Worm (Caenorhabditis elegans) whole organism, early embryonic: Measurements from ENCODE around the gene clec-62.

Experiments used
- B0310.2 ChIP-seq: sonication (generic microtip); optimal IDR thresholded peaks from 2 replicates; lab custom pipeline; 2016; ENCODE audit warnings: mild to moderate bottlenecking, missing genetic modification characterization, missing compliant biosample characterization
- ama-1 ChIP-seq: fragments of 150-350 bp; optimal IDR thresholded peaks from 2 replicates; lab custom pipeline; 2014
- ets-7 ChIP-seq: sonication (generic microtip); optimal IDR thresholded peaks from 2 replicates; lab custom pipeline; 2016; ENCODE audit warnings: missing genotype, missing genetic modification characterization, missing compliant biosample characterization
- flt-1 ChIP-seq: fragments of 200-800 bp; sonication (Bioruptor generic); IDR thresholded peaks from 2 replicates; pipeline ENCODE4 v1.3.6; 2022; ENCODE audit warnings: missing genetic modification characterization, missing compliant biosample characterization
- hmbx-1 ChIP-seq: sonication (generic microtip); optimal IDR thresholded peaks from 2 replicates; lab custom pipeline; 2016; ENCODE audit warnings: mild to moderate bottlenecking, missing genetic modification characterization, missing compliant biosample characterization
- hmg-4 ChIP-seq: fragments of 200-800 bp; sonication (Bioruptor generic); optimal IDR thresholded peaks from 2 replicates; lab custom pipeline; 2018; ENCODE audit warnings: mild to moderate bottlenecking, missing genetic modification characterization, missing compliant biosample characterization
- hnd-1 ChIP-seq: sonication (generic microtip); optimal IDR thresholded peaks from 2 replicates; lab custom pipeline; 2016; ENCODE audit warnings: missing genetic modification characterization, missing compliant biosample characterization
- pes-1 ChIP-seq: fragments of 200-800 bp; sonication (Bioruptor generic); IDR thresholded peaks from 2 replicates; pipeline ENCODE4 v1.3.6; 2022; ENCODE audit warnings: missing genetic modification reagents, missing genetic modification characterization, missing compliant biosample characterization
- scrt-1 ChIP-seq: fragments of 200-800 bp; sonication (Bioruptor generic); IDR thresholded peaks from 2 replicates; pipeline ENCODE4 v1.3.6; 2022; ENCODE audit warnings: missing genetic modification characterization, missing compliant biosample characterization
- sea-1 ChIP-seq: fragments of 200-800 bp; sonication (Bioruptor generic); conservative IDR thresholded peaks from 2 replicates; pipeline ENCODE4 v1.3.6; 2022; ENCODE audit warnings: missing genetic modification characterization, missing compliant biosample characterization
- tbx-11 ChIP-seq: fragments of 200-800 bp; sonication (Bioruptor generic); IDR thresholded peaks from 2 replicates; pipeline ENCODE4 v1.3.6; 2022; ENCODE audit warnings: missing genetic modification characterization, missing compliant biosample characterization
- tbx-37 ChIP-seq: fragments of 200-800 bp; sonication (Bioruptor generic); conservative IDR thresholded peaks from 2 replicates; pipeline ENCODE4 v1.3.6; 2022; ENCODE audit warnings: missing genetic modification reagents, missing genetic modification characterization, missing compliant biosample characterization
- tra-4 ChIP-seq: sonication (generic microtip); optimal IDR thresholded peaks from 2 replicates; lab custom pipeline; 2017; ENCODE audit warnings: missing genetic modification characterization, missing compliant biosample characterization

- TF ChIP-seq tra-4 (tag; lab: Kevin White, UChicago) (no peak), hmbx-1 (tag; lab: Kevin White, UChicago) (no peak), pes-1 (GFP tag; lab: Robert Waterston, UW) (no peak), B0310.2 (tag; lab: Kevin White, UChicago) (no peak), ama-1 (no peak), hmg-4 (GFP tag; lab: Kevin White, UChicago) (no peak), flt-1 (GFP tag; lab: Robert Waterston, UW) (no peak), tbx-11 (GFP tag; lab: Robert Waterston, UW) (no peak), hnd-1 (tag; lab: Kevin White, UChicago) (no peak), scrt-1 (GFP tag; lab: Robert Waterston, UW) (no peak), ets-7 (tag; lab: Kevin White, UChicago) (no peak), sea-1 (no peak), tbx-37 (GFP tag; lab: Robert Waterston, UW) (no peak)
These were observed 44.2 kb upstream of the clec-62 start for ce11 chrII:12939161-12939560.
